Worm (Caenorhabditis elegans) whole organism, L4 larva: ENCODE measurements around the gene cest-28.

Experiments
- ZK546.5 ChIP-seq, 2 experiments: sonication (generic microtip); optimal IDR thresholded peaks; 2 replicates each; lab custom pipeline; 2017; ENCODE audit warnings: missing biosample characterization in 2 of 2, missing genetic modification characterization in 2 of 2
- mdl-1 ChIP-seq, 2 experiments: fragments of 150-350 bp in 1 of 2; sonication (generic microtip) in 1 of 2; optimal IDR thresholded peaks; 2 replicates each; lab custom pipeline; 2014 to 2017; ENCODE audit warnings: missing biosample characterization in 2 of 2, missing genetic modification characterization in 2 of 2
- snpc-4 ChIP-seq: fragments of 150-350 bp; optimal IDR thresholded peaks from 2 replicates; lab custom pipeline; 2014; ENCODE audit warnings: missing biosample characterization, missing genetic modification characterization
- spr-1 ChIP-seq: sonication (generic microtip); optimal IDR thresholded peaks from 2 replicates; lab custom pipeline; 2016; ENCODE audit warnings: mild to moderate bottlenecking, missing genetic modification characterization, missing compliant biosample characterization
- zag-1 ChIP-seq: fragments of 150-350 bp; optimal IDR thresholded peaks from 2 replicates; lab custom pipeline; 2014; ENCODE audit warnings: missing biosample characterization, missing genetic modification characterization

DNA sequence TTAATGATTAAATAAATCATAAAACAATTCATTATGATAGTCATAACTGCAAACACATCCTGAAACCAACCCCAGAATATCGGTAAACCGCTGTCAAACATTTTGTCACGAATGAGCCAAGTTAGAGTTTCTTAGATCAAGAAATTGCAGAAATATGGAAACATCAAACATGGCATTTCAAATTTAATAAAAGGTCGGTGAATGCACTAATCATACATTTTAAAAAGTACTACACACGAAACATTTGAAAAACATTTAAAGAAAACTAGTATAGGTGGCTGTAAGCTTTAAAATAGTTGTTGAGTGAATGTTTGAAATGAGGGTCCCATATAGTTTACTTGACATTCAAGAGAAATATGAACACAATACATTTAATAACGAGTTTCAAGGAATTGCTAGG, 879 bp upstream of the cest-28 start, which contains the start of gene str-180:
- no peak for TF ChIP-seq zag-1 (tag; lab: Kevin White, UChicago)
- no peak for TF ChIP-seq spr-1 (tag; lab: Kevin White, UChicago)
- no peak for TF ChIP-seq mdl-1 (tag; optimal IDR thresholded peaks at IDR 0.05; lab: Kevin White, UChicago)
- no peak for TF ChIP-seq ZK546.5 (tag; optimal IDR thresholded peaks at IDR 0.05; lab: Kevin White, UChicago)
- TF ChIP-seq snpc-4 (tag; lab: Kevin White, UChicago), result no peak
